Fruit fly (Drosophila melanogaster): ENCODE measurements around the gene nrv2.

nrv2 gene

dm6 chr2L:6833661-6834073, 35.0 kb upstream of the nrv2 start (continued):
- no peak for TF ChIP-seq tll (GFP tag; optimal IDR thresholded peaks at IDR 0.05)
- TF ChIP-seq caup (GFP tag; optimal IDR thresholded peaks at IDR 0.05; ENCODE audit: severe bottlenecking), result no peak
- no peak for TF ChIP-seq Drgx (GFP tag; IDR thresholded peaks at IDR 0.05)
- no peak for TF ChIP-seq CG10543 (GFP tag; optimal IDR thresholded peaks at IDR 0.05)
- no peak for TF ChIP-seq CG17912 (GFP tag; optimal IDR thresholded peaks at IDR 0.05)
- no peak for TF ChIP-seq Xrp1 (GFP tag; IDR thresholded peaks at IDR 0.05)
- no peak for TF ChIP-seq Dref (GFP tag; IDR thresholded peaks at IDR 0.05)
- TF ChIP-seq CG2678 (tag; optimal IDR thresholded peaks at IDR 0.05), result no peak
- TF ChIP-seq Dll (GFP tag; IDR thresholded peaks at IDR 0.05; ENCODE audit: partially characterized antibody), result no peak; the same call in 3 of the 4 replicates
- no peak for TF ChIP-seq Asciz (GFP tag; optimal IDR thresholded peaks at IDR 0.05)
- TF ChIP-seq bbx (GFP tag; IDR thresholded peaks at IDR 0.05; ENCODE audit: partially characterized antibody), result no peak
- TF ChIP-seq kah (GFP tag; optimal IDR thresholded peaks at IDR 0.05), result no peak
- no peak for TF ChIP-seq CG18599 (GFP tag; optimal IDR thresholded peaks at IDR 0.05)
- TF ChIP-seq CG14014 (GFP tag; IDR thresholded peaks at IDR 0.05), result no peak
- TF ChIP-seq zf30C (GFP tag; optimal IDR thresholded peaks at IDR 0.05), result no peak
- no peak for TF ChIP-seq CG4707 (GFP tag; optimal IDR thresholded peaks at IDR 0.05)
- no peak for TF ChIP-seq Sry-β (GFP tag; optimal IDR thresholded peaks at IDR 0.05)
- no peak for TF ChIP-seq bsh (GFP tag; optimal IDR thresholded peaks at IDR 0.05)
- no peak for TF ChIP-seq CG8388 (GFP tag; optimal IDR thresholded peaks at IDR 0.05)
- TF ChIP-seq ab (GFP tag; optimal IDR thresholded peaks at IDR 0.05), result no peak
- no peak for TF ChIP-seq CG18011 (GFP tag; optimal IDR thresholded peaks at IDR 0.05)
- no peak for TF ChIP-seq CG6272 (GFP tag; IDR thresholded peaks at IDR 0.05)
- no peak for TF ChIP-seq gce (GFP tag; IDR thresholded peaks at IDR 0.05)
- TF ChIP-seq Mes4 (GFP tag; optimal IDR thresholded peaks at IDR 0.05), result no peak
- TF ChIP-seq sna (GFP tag; IDR thresholded peaks at IDR 0.05; ENCODE audit: partially characterized antibody), result peak; percentile 38; the same call in 1 of the 2 replicates
- TF ChIP-seq az2 (GFP tag; optimal IDR thresholded peaks at IDR 0.05), result no peak
- no peak for TF ChIP-seq CG7963 (GFP tag; IDR thresholded peaks at IDR 0.05; ENCODE audit: partially characterized antibody)
- TF ChIP-seq so (GFP tag; IDR thresholded peaks at IDR 0.05), result peak; percentile 64; the same call in 2 of the 3 replicates
- TF ChIP-seq CG14441 (GFP tag; IDR thresholded peaks at IDR 0.05), result no peak
- no peak for TF ChIP-seq knrl (GFP tag; IDR thresholded peaks at IDR 0.05; ENCODE audit: partially characterized antibody)
- peak; percentile 63 for TF ChIP-seq Jarid2 (GFP tag; optimal IDR thresholded peaks at IDR 0.05)

- TF ChIP-seq CG10654 (GFP tag; optimal IDR thresholded peaks at IDR 0.05) (no peak), wek (GFP tag; optimal IDR thresholded peaks at IDR 0.05) (no peak), gem (tag; optimal IDR thresholded peaks at IDR 0.05) (peak; percentile 77), dimm (GFP tag; IDR thresholded peaks at IDR 0.05) (no peak), CG15073 (GFP tag; optimal IDR thresholded peaks at IDR 0.05) (no peak), emc (GFP tag; optimal IDR thresholded peaks at IDR 0.05) (no peak), H15 (GFP tag; IDR thresholded peaks at IDR 0.05) (no peak), prd (optimal IDR thresholded peaks at IDR 0.05) (no peak), prd (GFP tag; IDR thresholded peaks at IDR 0.05) (peak; percentile 74; the same call in 2 of the 3 replicates), CG12236 (GFP tag; optimal IDR thresholded peaks at IDR 0.05) (no peak), CG11247 (GFP tag; IDR thresholded peaks at IDR 0.05) (no peak), esg (GFP tag; conservative IDR thresholded peaks at IDR 0.05) (no peak), unpg (GFP tag; optimal IDR thresholded peaks at IDR 0.05) (peak; percentile 26), HmgD (GFP tag; optimal IDR thresholded peaks at IDR 0.05) (no peak), vnd (GFP tag; IDR thresholded peaks at IDR 0.05; ENCODE audit: partially characterized antibody) (no peak), sima (GFP tag; optimal IDR thresholded peaks at IDR 0.05) (no peak), p53 (GFP tag; optimal IDR thresholded peaks at IDR 0.05) (no peak), CG13123 (GFP tag; optimal IDR thresholded peaks at IDR 0.05) (no peak), Lim3 (GFP tag; IDR thresholded peaks at IDR 0.05) (no peak), Dek (tag; optimal IDR thresholded peaks at IDR 0.05) (no peak), pnt (GFP tag; optimal IDR thresholded peaks at IDR 0.05) (no peak)
Measured at dm6 chr2L:6830264-6830729, 31.6 kb upstream of the nrv2 start.
